Worm (Caenorhabditis elegans): ENCODE data around the gene clec-218.

DNA sequence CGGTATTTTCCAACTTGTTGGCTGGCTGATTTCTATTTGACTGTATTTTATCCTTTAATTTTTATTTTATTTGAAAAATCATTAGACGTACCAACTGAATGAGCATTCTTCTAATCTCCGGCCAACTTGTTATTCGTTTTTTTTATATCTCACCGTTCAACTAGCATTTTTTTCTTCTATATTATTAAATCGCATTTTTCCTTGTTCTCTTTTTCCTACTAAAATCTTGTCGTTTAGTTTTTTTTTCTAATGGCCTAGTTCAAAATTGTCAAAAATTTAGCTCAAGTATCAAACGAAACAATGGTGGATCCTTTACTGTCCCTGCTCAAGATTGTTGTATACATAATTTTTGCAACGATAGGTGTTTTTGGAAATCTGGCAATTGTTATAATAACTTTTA lies 43.6 kb downstream of the clec-218 start, which contains the start of gene srsx-22:
- no peak for TF ChIP-seq ceh-28 (tag; optimal IDR thresholded peaks at IDR 0.05)
- no peak for TF ChIP-seq ama-1 (optimal IDR thresholded peaks at IDR 0.05)

Measured in whole organism, L3 larva.